Worm (Caenorhabditis elegans) whole organism, late embryonic: ENCODE data around the gene R10E9.4.

Source experiments
- C08G9.2 ChIP-seq: sonication (generic microtip); optimal IDR thresholded peaks from 2 replicates; lab custom pipeline; 2016; ENCODE audit warnings: mild to moderate bottlenecking, missing genetic modification characterization, moderate library complexity, missing compliant biosample characterization
- C38D4.7 ChIP-seq: fragments of 200-800 bp; sonication (Bioruptor generic); optimal IDR thresholded peaks from 2 replicates; lab custom pipeline; 2018; ENCODE audit warnings: mild to moderate bottlenecking, missing genetic modification characterization, moderate library complexity, missing compliant biosample characterization
- F13H6.1 ChIP-seq: sonication (generic microtip); optimal IDR thresholded peaks from 2 replicates; lab custom pipeline; 2016; ENCODE audit warnings: missing genetic modification characterization, missing compliant biosample characterization
- K09A11.1 ChIP-seq: sonication (generic microtip); optimal IDR thresholded peaks from 2 replicates; lab custom pipeline; 2017; ENCODE audit warnings: antibody characterized with exemption, mild to moderate bottlenecking, missing genetic modification characterization, missing compliant biosample characterization; ENCODE audit not compliant: insufficient read depth
- Y22D7AL.16 ChIP-seq: sonication (generic microtip); optimal IDR thresholded peaks from 2 replicates; lab custom pipeline; 2016; ENCODE audit warnings: missing genetic modification characterization, missing compliant biosample characterization
- ama-1 ChIP-seq: fragments of 150-350 bp; optimal IDR thresholded peaks from 2 replicates; lab custom pipeline; 2014
- ceh-18 ChIP-seq: sonication (generic microtip); optimal IDR thresholded peaks from 2 replicates; lab custom pipeline; 2016; ENCODE audit warnings: missing genetic modification characterization, missing compliant biosample characterization
- ceh-2 ChIP-seq: sonication (generic microtip); optimal IDR thresholded peaks from 2 replicates; lab custom pipeline; 2016; ENCODE audit warnings: missing genotype, missing genetic modification characterization, missing compliant biosample characterization
- ceh-30 ChIP-seq: fragments of 150-350 bp; optimal IDR thresholded peaks from 2 replicates; lab custom pipeline; 2014; ENCODE audit warnings: missing biosample characterization, missing genetic modification characterization
- ceh-31 ChIP-seq: sonication (generic microtip); optimal IDR thresholded peaks from 2 replicates; lab custom pipeline; 2016; ENCODE audit warnings: missing genetic modification characterization, missing compliant biosample characterization
- ceh-34 ChIP-seq: sonication (generic microtip); optimal IDR thresholded peaks from 2 replicates; lab custom pipeline; 2016; ENCODE audit warnings: mild to moderate bottlenecking, missing genetic modification characterization, missing compliant biosample characterization
- ceh-45 ChIP-seq: fragments of 200-800 bp; sonication (Bioruptor generic); IDR thresholded peaks from 2 replicates; pipeline ENCODE4 v1.3.6; 2022; ENCODE audit warnings: missing genetic modification reagents, missing genetic modification characterization, missing compliant biosample characterization
- ceh-48 ChIP-seq: sonication (generic microtip); optimal IDR thresholded peaks from 2 replicates; lab custom pipeline; 2016; ENCODE audit warnings: missing genetic modification characterization, inconsistent platforms, missing compliant biosample characterization
- ceh-6 ChIP-seq: fragments of 200-800 bp; sonication (Bioruptor generic); optimal IDR thresholded peaks from 2 replicates; lab custom pipeline; 2018; ENCODE audit warnings: mild to moderate bottlenecking, missing genetic modification characterization, missing compliant biosample characterization
- ceh-9 ChIP-seq: sonication (generic microtip); optimal IDR thresholded peaks from 2 replicates; lab custom pipeline; 2016; ENCODE audit warnings: mild to moderate bottlenecking, missing genetic modification characterization, inconsistent platforms, missing compliant biosample characterization
- dve-1 ChIP-seq: sonication (generic microtip); optimal IDR thresholded peaks from 2 replicates; lab custom pipeline; 2017; ENCODE audit warnings: antibody characterized with exemption, mild to moderate bottlenecking, missing genetic modification characterization, missing compliant biosample characterization
- elt-2 ChIP-seq: sonication (generic microtip); optimal IDR thresholded peaks from 2 replicates; lab custom pipeline; 2016; ENCODE audit warnings: missing genetic modification reagents, missing genetic modification characterization, missing compliant biosample characterization
- eyg-1 ChIP-seq: sonication (generic microtip); optimal IDR thresholded peaks from 2 replicates; lab custom pipeline; 2016; ENCODE audit warnings: missing genotype, missing genetic modification characterization, missing compliant biosample characterization
- fax-1 ChIP-seq: sonication (generic microtip); optimal IDR thresholded peaks from 2 replicates; lab custom pipeline; 2016; ENCODE audit warnings: missing genotype, missing genetic modification characterization, missing compliant biosample characterization
- gmeb-2 ChIP-seq: sonication (generic microtip); optimal IDR thresholded peaks from 2 replicates; lab custom pipeline; 2016; ENCODE audit warnings: missing genetic modification characterization, inconsistent platforms, missing compliant biosample characterization
- hlh-6 ChIP-seq: sonication (generic microtip); optimal IDR thresholded peaks from 2 replicates; lab custom pipeline; 2016; ENCODE audit warnings: missing genotype, missing genetic modification characterization, missing compliant biosample characterization
- hlh-8 ChIP-seq: sonication (generic microtip); optimal IDR thresholded peaks from 2 replicates; lab custom pipeline; 2016; ENCODE audit warnings: missing genotype, missing genetic modification characterization, missing compliant biosample characterization
- lin-11 ChIP-seq: fragments of 200-800 bp; sonication (Bioruptor generic); optimal IDR thresholded peaks from 2 replicates; lab custom pipeline; 2018; ENCODE audit warnings: mild to moderate bottlenecking, missing genetic modification characterization, missing compliant biosample characterization
- nfya-1 ChIP-seq: sonication (generic microtip); optimal IDR thresholded peaks from 2 replicates; lab custom pipeline; 2017; ENCODE audit warnings: missing genetic modification characterization, mild to moderate bottlenecking, missing compliant biosample characterization, antibody characterized with exemption, moderate library complexity
- odd-2 ChIP-seq: sonication (generic microtip); optimal IDR thresholded peaks from 2 replicates; lab custom pipeline; 2017; ENCODE audit warnings: antibody characterized with exemption, mild to moderate bottlenecking, missing genetic modification characterization, missing compliant biosample characterization
- pag-3 ChIP-seq: sonication (generic microtip); optimal IDR thresholded peaks from 2 replicates; lab custom pipeline; 2016; ENCODE audit warnings: missing compliant biosample characterization, missing genetic modification characterization, borderline replicate concordance
- pat-9 ChIP-seq: fragments of 200-800 bp; sonication (Bioruptor generic); optimal IDR thresholded peaks from 2 replicates; lab custom pipeline; 2018; ENCODE audit warnings: mild to moderate bottlenecking, missing genetic modification characterization, moderate library complexity, missing compliant biosample characterization
- pha-2 ChIP-seq: sonication (generic microtip); optimal IDR thresholded peaks from 2 replicates; lab custom pipeline; 2017; ENCODE audit warnings: mild to moderate bottlenecking, missing genetic modification characterization, missing compliant biosample characterization
- pha-4 ChIP-seq: fragments of 150-350 bp; optimal IDR thresholded peaks from 2 replicates; lab custom pipeline; 2018; ENCODE audit warnings: missing biosample characterization, missing genetic modification reagents, missing genetic modification characterization
- rnt-1 ChIP-seq: sonication (generic microtip); optimal IDR thresholded peaks from 2 replicates; lab custom pipeline; 2016; ENCODE audit warnings: missing genetic modification characterization, missing compliant biosample characterization
- sdc-2 ChIP-seq: sonication (generic microtip); optimal IDR thresholded peaks from 2 replicates; lab custom pipeline; 2016; ENCODE audit warnings: missing genotype, missing genetic modification characterization, missing compliant biosample characterization
- syd-9 ChIP-seq: sonication (generic microtip); optimal IDR thresholded peaks from 2 replicates; lab custom pipeline; 2016; ENCODE audit warnings: mild to moderate bottlenecking, missing genetic modification characterization, moderate library complexity, missing compliant biosample characterization
- tbx-2 ChIP-seq: sonication (generic microtip); optimal IDR thresholded peaks from 2 replicates; lab custom pipeline; 2016; ENCODE audit warnings: missing genetic modification characterization, missing compliant biosample characterization
- tbx-7 ChIP-seq: sonication (generic microtip); optimal IDR thresholded peaks from 2 replicates; lab custom pipeline; 2016; ENCODE audit warnings: missing genotype, missing genetic modification characterization, missing compliant biosample characterization
- unc-55 ChIP-seq: sonication (generic microtip); optimal IDR thresholded peaks from 2 replicates; lab custom pipeline; 2017; ENCODE audit warnings: missing biosample characterization, missing genetic modification reagents, missing genetic modification characterization

R10E9.4 gene

ce11 chrIII:3986368-3986767 is 13.8 kb upstream of the R10E9.4 start, which contains the start of gene Y1A5A.1:
Gene Y1A5A.1, minus strand, starts transcription at chrIII:3986661.
- no peak for TF ChIP-seq ceh-18
- TF ChIP-seq ceh-48 (tag; lab: Kevin White, UChicago): no peak
- no peak for TF ChIP-seq unc-55 (GFP tag; lab: Kevin White, UChicago)
- TF ChIP-seq ceh-31: no peak
- no peak for TF ChIP-seq rnt-1 (tag; lab: Kevin White, UChicago)
- no peak for TF ChIP-seq odd-2
- TF ChIP-seq hlh-8 (tag; lab: Kevin White, UChicago): no peak

ce11 chrIII:3984049-3984484 is 11.5 kb upstream of the R10E9.4 start:
- TF ChIP-seq C08G9.2: peak; percentile 4
- no peak for TF ChIP-seq pat-9 (tag; lab: Kevin White, UChicago)
- TF ChIP-seq pag-3 (tag; lab: Kevin White, UChicago): no peak
- TF ChIP-seq ceh-18: peak; percentile 41
- peak; percentile 58 for TF ChIP-seq hlh-6 (tag; lab: Kevin White, UChicago)
- TF ChIP-seq tbx-7 (tag; lab: Kevin White, UChicago): no peak
- no peak for TF ChIP-seq fax-1 (tag; lab: Kevin White, UChicago)
- no peak for TF ChIP-seq nfya-1 (tag; lab: Kevin White, UChicago)
- no peak for TF ChIP-seq C38D4.7 (GFP tag; lab: Kevin White, UChicago)
- no peak for TF ChIP-seq rnt-1 (tag; lab: Kevin White, UChicago)
- TF ChIP-seq tbx-2 (tag; lab: Kevin White, UChicago): peak; percentile 5
- no peak for TF ChIP-seq pha-4 (tag; lab: Kevin White, UChicago)
- TF ChIP-seq ceh-9 (tag; lab: Kevin White, UChicago): no peak
- TF ChIP-seq gmeb-2 (tag; lab: Kevin White, UChicago): no peak
- TF ChIP-seq ceh-34: no peak
- peak; percentile 7 for TF ChIP-seq sdc-2 (tag; lab: Kevin White, UChicago)
- no peak for TF ChIP-seq ceh-30
- no peak for TF ChIP-seq hlh-8 (tag; lab: Kevin White, UChicago)

DNA sequence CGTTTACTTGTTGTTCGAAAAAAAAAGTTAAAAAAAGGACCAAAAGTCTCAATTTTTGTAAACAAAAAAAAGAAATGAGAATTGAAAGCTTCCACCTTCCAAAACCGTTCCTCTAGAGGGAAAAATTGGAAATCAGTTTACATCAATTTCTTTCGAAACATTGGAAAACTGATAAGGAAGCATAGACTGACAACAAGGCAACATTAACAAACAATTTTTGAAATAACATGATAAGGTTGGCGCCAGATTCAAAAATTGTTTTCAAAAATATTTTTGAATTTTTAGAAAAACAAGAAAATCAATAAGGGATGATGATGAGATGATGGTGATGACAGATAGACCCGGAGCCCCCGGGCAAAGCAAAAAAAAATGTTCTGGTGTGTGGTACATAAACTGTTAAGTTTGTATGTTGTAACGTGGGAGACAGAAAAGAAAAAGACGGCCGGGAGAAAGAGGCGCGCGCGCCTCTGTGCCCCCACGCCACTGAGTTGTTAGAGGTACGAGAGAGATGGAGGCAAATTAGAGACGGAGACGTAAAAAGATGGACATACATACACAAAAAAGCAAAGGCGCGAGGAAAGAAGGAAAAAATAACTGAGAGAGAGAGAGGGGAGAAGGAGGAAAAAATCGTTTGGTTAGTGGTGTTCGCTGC is 7.5 kb upstream of the R10E9.4 start:
- TF ChIP-seq Y22D7AL.16 (tag; lab: Kevin White, UChicago): no peak
- TF ChIP-seq F13H6.1: peak; percentile 14
- TF ChIP-seq ceh-18: peak; percentile 44
- TF ChIP-seq tbx-2 (tag; lab: Kevin White, UChicago): peak; percentile 24
- TF ChIP-seq nfya-1 (tag; lab: Kevin White, UChicago): peak; percentile 21

- TF ChIP-seq odd-2: no peak
- no peak for TF ChIP-seq ceh-45 (GFP tag; lab: Robert Waterston, UW)
- TF ChIP-seq syd-9: no peak
- TF ChIP-seq eyg-1 (tag; lab: Kevin White, UChicago): no peak
- no peak for TF ChIP-seq dve-1
- no peak for TF ChIP-seq K09A11.1
- TF ChIP-seq sdc-2 (tag; lab: Kevin White, UChicago): no peak
- no peak for TF ChIP-seq elt-2
- no peak for TF ChIP-seq ceh-18
- no peak for TF ChIP-seq ceh-2 (tag; lab: Kevin White, UChicago)
- no peak for TF ChIP-seq F13H6.1
- no peak for TF ChIP-seq ceh-30
- TF ChIP-seq lin-11 (tag; lab: Kevin White, UChicago): no peak
- no peak for TF ChIP-seq ceh-34
- no peak for TF ChIP-seq ceh-6 (GFP tag; lab: Kevin White, UChicago)
- no peak for TF ChIP-seq pha-2
- TF ChIP-seq ama-1: no peak
Measured at ce11 chrIII:3978438-3978837, 5.9 kb upstream of the R10E9.4 start.
